Fruit fly (Drosophila melanogaster) S2 (cell line): ENCODE results near the gene Ser12.

ENCODE experiments used
- CG8478 ChIP-seq: fragments of >200 bp; optimal IDR thresholded peaks from 2 replicates; lab custom pipeline; 2018
- CTCF ChIP-seq, 2 experiments: fragments of >200 bp; optimal IDR thresholded peaks; 2 replicates each; lab custom pipeline; 2018

- TF ChIP-seq CG8478 (lab: Kevin White, UChicago) (no peak), CTCF (optimal IDR thresholded peaks at IDR 0.05; lab: Kevin White, UChicago) (no peak)
Observed at dm6 chr2L:2202018-2202852, 48.8 kb downstream of the Ser12 start.
